Worm (Caenorhabditis elegans) whole organism, L4/young adult: ENCODE measurements around the gene srh-265.

Source experiments
- W03F9.2 ChIP-seq: fragments of 150-350 bp; optimal IDR thresholded peaks from 2 replicates; lab custom pipeline; 2014; ENCODE audit warnings: missing biosample characterization, missing genetic modification characterization
- dao-5 ChIP-seq: sonication (generic microtip); optimal IDR thresholded peaks from 2 replicates; lab custom pipeline; 2016; ENCODE audit warnings: missing genotype, missing genetic modification characterization, moderate library complexity, missing compliant biosample characterization
- him-1 ChIP-seq: sonication (generic microtip); optimal IDR thresholded peaks from 2 replicates; lab custom pipeline; 2016; ENCODE audit warnings: missing genotype, missing genetic modification reagents, missing genetic modification characterization, missing compliant biosample characterization

srh-265 gene

DNA sequence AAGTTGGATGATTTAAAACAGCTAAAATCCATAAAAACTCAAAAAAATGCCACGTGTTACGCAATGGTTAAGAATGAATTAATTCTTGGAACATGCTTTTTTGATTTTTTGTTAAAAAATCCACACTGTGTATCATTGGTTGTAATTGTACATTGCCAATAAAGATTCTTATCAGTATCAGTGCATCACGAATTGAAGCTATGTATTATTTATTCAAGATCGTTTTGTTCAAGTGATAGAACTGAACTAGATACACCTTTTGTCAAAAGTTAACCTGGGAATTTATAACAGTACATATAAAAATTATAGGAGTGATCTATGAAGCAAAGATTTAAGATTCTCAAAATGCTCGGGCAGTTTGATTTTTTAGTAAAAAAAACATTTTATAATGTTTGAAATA, 18.6 kb downstream of the srh-265 start:
- TF ChIP-seq dao-5, result no peak
- TF ChIP-seq W03F9.2, result no peak
- no peak for TF ChIP-seq him-1

- TF ChIP-seq W03F9.2, result no peak
- no peak for TF ChIP-seq him-1
- TF ChIP-seq dao-5, result no peak
These were observed 20.1 kb downstream of the srh-265 start for ce11 chrV:15436133-15436532.

DNA sequence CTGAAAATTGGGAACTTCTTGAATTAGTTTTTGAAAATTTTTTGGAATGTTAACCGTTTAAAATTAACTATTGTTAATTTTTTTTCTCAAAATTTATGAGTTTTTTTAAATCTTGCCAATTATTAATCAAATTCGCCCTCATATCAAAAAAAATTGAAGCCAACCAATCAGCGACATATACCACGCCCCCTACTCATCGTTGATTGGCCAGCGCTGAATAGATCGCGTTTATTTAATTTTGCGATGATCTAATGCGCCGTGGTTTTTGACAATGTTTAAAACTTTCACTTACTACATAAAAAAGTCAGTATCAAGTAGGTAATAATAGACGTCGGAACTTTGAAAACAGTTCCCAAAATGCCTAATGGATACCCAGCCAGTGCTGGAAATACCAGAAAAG, 26.3 kb downstream of the srh-265 start:
- TF ChIP-seq him-1 (no peak), dao-5 (no peak), W03F9.2 (no peak)

DNA sequence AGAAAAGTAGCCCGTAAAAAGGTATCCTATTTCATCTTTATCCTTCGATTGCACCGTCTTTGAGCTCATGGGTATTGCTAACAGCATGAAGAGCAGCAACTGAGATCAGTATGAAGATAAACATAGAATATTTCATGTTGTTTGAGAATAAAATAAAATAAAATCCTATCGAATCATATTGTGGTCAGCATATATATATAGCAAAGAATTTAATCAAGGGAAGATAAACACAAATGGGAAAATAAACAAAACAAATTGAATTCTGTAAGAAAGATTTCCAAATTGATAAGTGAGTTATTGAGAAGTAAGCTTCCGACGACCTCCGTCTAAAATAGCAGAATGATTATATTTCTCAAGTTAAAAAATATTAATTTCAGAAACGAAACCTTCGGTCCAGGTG, 27.7 kb downstream of the srh-265 start, which contains the start of gene T26H5.10:
Gene T26H5.10, minus strand, starts transcription at position 101 of the 400 bp plus-strand sequence.
- TF ChIP-seq dao-5, result no peak
- no peak for TF ChIP-seq W03F9.2
- no peak for TF ChIP-seq him-1

DNA sequence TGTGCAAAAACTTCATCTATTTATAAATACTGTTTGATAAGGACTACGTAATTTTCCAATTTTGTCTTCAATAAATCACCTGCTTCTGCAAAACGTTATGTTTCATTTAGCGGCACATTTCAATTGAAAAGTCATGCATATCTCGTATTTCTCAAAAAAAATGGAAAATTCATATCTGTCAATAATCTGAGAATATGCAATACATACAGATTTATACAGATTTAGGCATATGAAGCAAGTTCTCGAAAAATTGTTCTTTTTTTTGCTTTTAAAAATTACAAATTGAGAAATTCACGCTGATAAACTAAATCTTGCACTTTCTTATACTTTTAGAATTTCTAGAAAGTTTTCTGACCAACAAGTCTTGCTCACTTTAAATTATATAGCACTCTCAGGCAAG, 28.1 kb downstream of the srh-265 start, which contains the start of gene T26H5.11:
Gene T26H5.11, minus strand, starts transcription at position 101 of the 400 bp plus-strand sequence.
- no peak for TF ChIP-seq W03F9.2

ce11 chrV:15444615-15445014, 28.6 kb downstream of the srh-265 start, which contains the start of gene T26H5.9:
T26H5.9 (plus strand) TSS chrV:15444916.
- no peak for TF ChIP-seq W03F9.2
- no peak for TF ChIP-seq him-1
- no peak for TF ChIP-seq dao-5

- TF ChIP-seq him-1 (no peak), dao-5 (no peak), W03F9.2 (no peak)
These were observed 29.4 kb downstream of the srh-265 start, which contains the start of gene srh-239 for ce11 chrV:15445437-15445836. srh-239 (plus strand) TSS chrV:15445737.

DNA sequence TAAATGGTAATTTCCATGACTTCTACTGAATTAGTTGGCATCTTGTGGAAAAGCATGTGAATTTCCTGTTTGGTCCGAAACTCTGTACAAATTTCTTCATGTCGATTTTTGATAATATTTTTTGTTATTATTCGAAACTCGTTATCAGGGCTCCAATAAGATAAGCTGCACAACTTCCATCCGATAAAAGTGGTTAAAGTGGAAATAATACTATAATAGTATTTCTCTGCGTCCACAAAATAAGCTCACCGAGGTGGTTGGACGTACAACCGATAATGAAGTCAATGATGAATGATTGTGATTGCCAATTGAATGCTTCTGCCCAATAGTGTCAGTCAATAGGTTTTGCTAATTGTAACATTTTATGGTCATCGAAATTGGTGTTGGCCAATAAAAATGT, 32.4 kb downstream of the srh-265 start, which contains the start of gene T26H5.4:
Gene T26H5.4, minus strand, starts transcription at position 294 of the 400 bp plus-strand sequence.
- TF ChIP-seq W03F9.2 (no peak), dao-5 (no peak)

ce11 chrV:15448865-15449264, 32.8 kb downstream of the srh-265 start, which contains the start of gene T26H5.14:
T26H5.14 (plus strand) TSS chrV:15449165.
- TF ChIP-seq dao-5 (no peak), W03F9.2 (no peak), him-1 (no peak)

ce11 chrV:15451421-15451820, 35.4 kb downstream of the srh-265 start, which contains the start of gene srw-33:
srw-33 (minus strand) TSS chrV:15451521.
- TF ChIP-seq W03F9.2 (no peak), him-1 (no peak), dao-5 (no peak)

ce11 chrV:15454322-15454721, 38.3 kb downstream of the srh-265 start:
- TF ChIP-seq W03F9.2 (no peak), him-1 (no peak), dao-5 (no peak)

- TF ChIP-seq W03F9.2 (no peak), him-1 (no peak), dao-5 (no peak)
These were observed 43.0 kb downstream of the srh-265 start, which contains the start of gene str-71 for ce11 chrV:15459088-15459487. str-71 (minus strand) TSS chrV:15459188.

DNA sequence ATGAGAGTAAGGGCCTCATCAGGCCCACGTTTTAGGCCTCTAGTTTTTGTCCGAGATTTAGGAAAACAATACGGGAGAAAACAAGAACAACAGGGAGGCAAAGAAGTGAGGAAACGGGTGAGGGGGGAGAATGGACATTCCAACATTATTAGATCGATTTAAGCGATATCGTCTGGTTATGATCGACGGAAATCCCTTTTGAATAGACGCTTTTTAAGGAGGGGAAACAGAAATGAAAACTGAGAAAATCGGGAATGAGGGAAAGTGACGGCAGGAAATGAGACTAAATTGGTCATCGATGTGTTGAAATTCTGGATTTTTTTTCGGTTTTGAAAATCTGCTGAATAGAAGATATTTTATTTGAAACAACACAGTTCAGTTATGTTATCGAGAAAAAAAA, 48.4 kb downstream of the srh-265 start, which contains the start of gene rocf-1:
Gene rocf-1, minus strand, starts transcription at position 101 of the 400 bp plus-strand sequence.
- TF ChIP-seq dao-5 (no peak), W03F9.2 (no peak), him-1 (no peak)

ce11 chrV:15465032-15465727, 49.1 kb downstream of the srh-265 start, which contains the start of gene pqn-71:
pqn-71 (plus strand) TSS chrV:15465677.
- TF ChIP-seq W03F9.2, result peak; percentile 71
- TF ChIP-seq dao-5, result peak; percentile 87
- TF ChIP-seq him-1, result peak; percentile 92

DNA sequence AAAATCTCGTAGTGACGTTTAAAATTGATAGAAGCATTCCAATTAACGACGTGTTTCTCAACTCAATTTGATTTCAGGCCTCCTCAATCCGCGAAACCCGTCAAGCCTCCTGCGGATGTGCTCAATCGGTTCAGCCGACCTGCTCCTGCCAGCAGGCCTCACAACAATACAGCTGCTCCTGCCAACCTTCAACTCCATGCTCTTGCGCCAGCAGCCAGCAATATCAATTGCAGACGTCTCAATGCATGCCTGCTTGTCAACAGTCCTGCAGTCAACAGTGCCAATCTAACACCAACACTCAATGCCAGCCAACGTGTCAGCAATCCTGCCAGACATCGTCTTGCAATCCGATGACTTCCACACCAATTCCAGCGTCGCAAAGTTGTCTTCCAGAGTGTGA, 50.0 kb downstream of the srh-265 start:
- TF ChIP-seq him-1, result no peak
- no peak for TF ChIP-seq dao-5
- TF ChIP-seq W03F9.2, result no peak

DNA sequence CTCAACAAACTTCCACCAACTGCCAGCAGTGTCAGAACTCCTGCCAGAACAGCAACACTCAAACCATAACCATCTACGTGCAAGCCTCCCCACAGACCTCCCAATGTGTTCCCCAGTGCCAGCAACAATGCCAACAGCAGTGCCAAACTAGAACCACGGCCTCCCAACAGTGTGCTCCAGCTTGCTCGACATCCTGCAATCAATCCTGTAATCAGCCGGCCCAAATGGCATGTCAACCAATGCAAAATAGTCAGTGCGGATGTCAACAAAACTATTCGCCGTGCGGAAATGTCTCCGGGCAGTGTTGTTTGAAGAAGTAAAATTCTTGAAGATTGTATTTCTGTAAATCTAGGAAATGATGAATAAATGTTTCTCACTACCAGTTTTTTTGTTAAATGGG, 50.7 kb downstream of the srh-265 start:
- TF ChIP-seq dao-5, result no peak
- TF ChIP-seq W03F9.2, result no peak
- TF ChIP-seq him-1, result no peak
